Fruit fly (Drosophila melanogaster) whole organism, prepupa: ENCODE data around the gene CG33791.

ENCODE experiments used
- Blimp-1 ChIP-seq: fragments of 200-800 bp; sonication (Bioruptor generic); optimal IDR thresholded peaks from 3 replicates; lab custom pipeline; 2017; ENCODE audit warnings: missing biosample characterization, missing genetic modification characterization, mild to moderate bottlenecking, moderate library complexity, missing genetic modification reagents
- CG10631 ChIP-seq: fragments of 200-800 bp; sonication (Bioruptor generic); optimal IDR thresholded peaks from 2 replicates; lab custom pipeline; 2016; ENCODE audit warnings: missing biosample characterization, missing genetic modification characterization
- CG10669 ChIP-seq: fragments of 200-800 bp; sonication (Bioruptor generic); optimal IDR thresholded peaks from 3 replicates; lab custom pipeline; 2018; ENCODE audit warnings: missing biosample characterization, mild to moderate bottlenecking, missing genetic modification characterization, moderate library complexity
- CG11294 ChIP-seq: fragments of 200-800 bp; sonication (Bioruptor generic); IDR thresholded peaks from 2 replicates; pipeline ENCODE4 v1.3.6; 2022; ENCODE audit warnings: missing biosample characterization, missing genetic modification characterization
- CG11902 ChIP-seq: fragments of 200-800 bp; sonication (Bioruptor generic); optimal IDR thresholded peaks from 3 replicates; lab custom pipeline; 2016; ENCODE audit warnings: missing biosample characterization, missing genetic modification characterization
- CG15336 ChIP-seq: fragments of 200-800 bp; sonication (Bioruptor generic); IDR thresholded peaks from 2 replicates; pipeline ENCODE4 v1.3.6; 2022; ENCODE audit warnings: missing biosample characterization, missing genetic modification characterization
- CG1621 ChIP-seq: fragments of 200-800 bp; sonication (Bioruptor generic); optimal IDR thresholded peaks from 3 replicates; lab custom pipeline; 2018; ENCODE audit warnings: missing biosample characterization, mild to moderate bottlenecking, missing genetic modification characterization
- CG16779 ChIP-seq: fragments of 200-800 bp; sonication (Bioruptor generic); optimal IDR thresholded peaks from 3 replicates; lab custom pipeline; 2017; ENCODE audit warnings: missing biosample characterization, mild to moderate bottlenecking, missing genetic modification characterization
- CG3032 ChIP-seq: fragments of 200-800 bp; optimal IDR thresholded peaks from 2 replicates; lab custom pipeline; 2019; ENCODE audit warnings: missing biosample characterization, mild to moderate bottlenecking, missing genetic modification characterization, moderate library complexity
- CG31627 ChIP-seq: fragments of 200-800 bp; sonication (Bioruptor generic); optimal IDR thresholded peaks from 3 replicates; lab custom pipeline; 2016; ENCODE audit warnings: missing biosample characterization, missing genetic modification characterization
- CG32006 ChIP-seq: fragments of 200-800 bp; sonication (Bioruptor generic); optimal IDR thresholded peaks from 3 replicates; lab custom pipeline; 2017; ENCODE audit warnings: missing biosample characterization, mild to moderate bottlenecking, missing genetic modification characterization
- CG34406 ChIP-seq: fragments of 200-800 bp; sonication (Bioruptor generic); optimal IDR thresholded peaks from 3 replicates; lab custom pipeline; 2016; ENCODE audit warnings: missing biosample characterization, missing genetic modification characterization
- CG3919 ChIP-seq: fragments of 200-800 bp; sonication (Bioruptor generic); optimal IDR thresholded peaks from 3 replicates; lab custom pipeline; 2016; ENCODE audit warnings: missing biosample characterization, missing genetic modification characterization
- CG4318 ChIP-seq: fragments of 200-800 bp; sonication (Bioruptor generic); optimal IDR thresholded peaks from 3 replicates; lab custom pipeline; 2017; ENCODE audit warnings: missing biosample characterization, mild to moderate bottlenecking, missing genetic modification characterization
- CG6163 ChIP-seq: fragments of 200-800 bp; sonication (Bioruptor generic); IDR thresholded peaks from 3 replicates; pipeline ENCODE4 v1.3.6; 2022; ENCODE audit warnings: missing biosample characterization, missing genetic modification characterization
- CG6276 ChIP-seq: fragments of 200-800 bp; sonication (Bioruptor generic); optimal IDR thresholded peaks from 2 replicates; lab custom pipeline; 2017; ENCODE audit warnings: missing biosample characterization, mild to moderate bottlenecking, missing genetic modification characterization
- CG6792 ChIP-seq: fragments of 200-800 bp; sonication (Bioruptor generic); optimal IDR thresholded peaks from 3 replicates; lab custom pipeline; 2016; ENCODE audit warnings: missing biosample characterization, missing genetic modification characterization
- CG6808 ChIP-seq: fragments of 200-800 bp; sonication (Bioruptor generic); optimal IDR thresholded peaks from 3 replicates; lab custom pipeline; 2017; ENCODE audit warnings: missing biosample characterization, missing genetic modification characterization, mild to moderate bottlenecking, moderate library complexity, missing genetic modification reagents
- CG6854 ChIP-seq: fragments of 200-800 bp; sonication (Bioruptor generic); optimal IDR thresholded peaks from 2 replicates; lab custom pipeline; 2017; ENCODE audit warnings: missing biosample characterization, mild to moderate bottlenecking, missing genetic modification characterization
- CG7368 ChIP-seq: fragments of 200-800 bp; sonication (Bioruptor generic); optimal IDR thresholded peaks from 3 replicates; lab custom pipeline; 2016; ENCODE audit warnings: missing biosample characterization, missing genetic modification characterization
- CG8119 ChIP-seq: fragments of 200-800 bp; sonication (Bioruptor generic); IDR thresholded peaks from 3 replicates; pipeline ENCODE4 v1.3.6; 2022; ENCODE audit warnings: missing biosample characterization, missing genetic modification characterization
- CG8632 ChIP-seq: fragments of 200-800 bp; sonication (Bioruptor generic); optimal IDR thresholded peaks from 3 replicates; lab custom pipeline; 2016; ENCODE audit warnings: missing biosample characterization, missing genetic modification characterization
- CG9139 ChIP-seq: fragments of 200-800 bp; sonication (Bioruptor generic); optimal IDR thresholded peaks from 3 replicates; lab custom pipeline; 2017; ENCODE audit warnings: missing biosample characterization, mild to moderate bottlenecking, missing genetic modification characterization
- Eip78C ChIP-seq: fragments of 200-800 bp; sonication (Bioruptor generic); peaks from one replicate; lab custom pipeline; 2016; ENCODE audit warnings: missing biosample characterization, missing genetic modification characterization
- Eip93F ChIP-seq: fragments of 200-800 bp; sonication (Bioruptor generic); optimal IDR thresholded peaks from 2 replicates; lab custom pipeline; 2016; ENCODE audit warnings: missing biosample characterization, mild to moderate bottlenecking, missing genetic modification characterization
- Ets21C ChIP-seq: fragments of 200-800 bp; sonication (Bioruptor generic); optimal IDR thresholded peaks from 3 replicates; lab custom pipeline; 2016; ENCODE audit warnings: missing biosample characterization, missing genetic modification characterization
- Ets96B ChIP-seq: fragments of 200-800 bp; optimal IDR thresholded peaks from 2 replicates; lab custom pipeline; 2019; ENCODE audit warnings: missing biosample characterization, mild to moderate bottlenecking, missing genetic modification characterization, moderate library complexity
- Gug ChIP-seq: fragments of 200-800 bp; sonication (Bioruptor generic); IDR thresholded peaks from 2 replicates; pipeline ENCODE4 v1.3.6; 2022; ENCODE audit warnings: missing biosample characterization, missing genetic modification characterization
- Hr4 ChIP-seq: fragments of 200-800 bp; sonication (Bioruptor generic); optimal IDR thresholded peaks from 3 replicates; lab custom pipeline; 2016; ENCODE audit warnings: missing biosample characterization, missing genetic modification characterization
- Lpt ChIP-seq: fragments of 200-800 bp; sonication (Bioruptor generic); optimal IDR thresholded peaks from 3 replicates; lab custom pipeline; 2016; ENCODE audit warnings: missing biosample characterization, missing genetic modification characterization
- Met ChIP-seq: fragments of 200-800 bp; sonication (Bioruptor generic); optimal IDR thresholded peaks from 3 replicates; lab custom pipeline; 2016; ENCODE audit warnings: missing biosample characterization, missing genetic modification characterization
- OdsH ChIP-seq: fragments of 200-800 bp; sonication (Bioruptor generic); optimal IDR thresholded peaks from 3 replicates; lab custom pipeline; 2016; ENCODE audit warnings: missing biosample characterization, missing genetic modification characterization
- Smox ChIP-seq: fragments of 200-800 bp; sonication (Bioruptor generic); optimal IDR thresholded peaks from 3 replicates; lab custom pipeline; 2016; ENCODE audit warnings: missing biosample characterization, missing genetic modification characterization
- Sox14 ChIP-seq: fragments of 200-800 bp; sonication (Bioruptor generic); optimal IDR thresholded peaks from 3 replicates; lab custom pipeline; 2016; ENCODE audit warnings: missing biosample characterization, missing genetic modification characterization
- achi ChIP-seq: fragments of 200-800 bp; sonication (Bioruptor generic); optimal IDR thresholded peaks from 3 replicates; lab custom pipeline; 2016; ENCODE audit warnings: missing biosample characterization, missing genetic modification characterization
- acj6 ChIP-seq: fragments of 200-800 bp; sonication (Bioruptor generic); optimal IDR thresholded peaks from 3 replicates; lab custom pipeline; 2016; ENCODE audit warnings: missing biosample characterization, missing genetic modification characterization
- dac ChIP-seq: fragments of 200-800 bp; sonication (Bioruptor generic); optimal IDR thresholded peaks from 2 replicates; lab custom pipeline; 2017; ENCODE audit warnings: missing biosample characterization, mild to moderate bottlenecking, missing genetic modification characterization
- dsx ChIP-seq: fragments of 200-800 bp; optimal IDR thresholded peaks from 3 replicates; lab custom pipeline; 2019; ENCODE audit warnings: missing biosample characterization, mild to moderate bottlenecking, missing genetic modification characterization, moderate library complexity; ENCODE audit not compliant: poor library complexity, severe bottlenecking
- eg ChIP-seq: fragments of 200-800 bp; sonication (Bioruptor generic); IDR thresholded peaks from 3 replicates; pipeline ENCODE4 v1.3.6; 2022; ENCODE audit warnings: missing biosample characterization, missing genetic modification characterization
- fkh ChIP-seq: fragments of 200-800 bp; sonication (Bioruptor generic); optimal IDR thresholded peaks from 3 replicates; lab custom pipeline; 2017; ENCODE audit warnings: missing biosample characterization, mild to moderate bottlenecking, missing genetic modification characterization, moderate library complexity
- lz ChIP-seq: fragments of 200-800 bp; sonication (Bioruptor generic); optimal IDR thresholded peaks from 3 replicates; lab custom pipeline; 2016; ENCODE audit warnings: missing biosample characterization, missing genetic modification characterization
- net ChIP-seq: fragments of 200-800 bp; sonication (Bioruptor generic); optimal IDR thresholded peaks from 3 replicates; lab custom pipeline; 2016; ENCODE audit warnings: missing biosample characterization, missing genetic modification characterization
- salr ChIP-seq, 2 experiments: fragments of 200-800 bp; sonication (Bioruptor generic); optimal IDR thresholded peaks; 3 replicates each; lab custom pipeline; 2016 to 2018; ENCODE audit warnings: missing biosample characterization in 2 of 2, missing genetic modification characterization in 2 of 2, mild to moderate bottlenecking in 1 of 2
- spab ChIP-seq: fragments of 200-800 bp; sonication (Bioruptor generic); optimal IDR thresholded peaks from 2 replicates; lab custom pipeline; 2017; ENCODE audit warnings: missing biosample characterization, mild to moderate bottlenecking, missing genetic modification characterization, missing genetic modification reagents
- svp ChIP-seq: fragments of 200-800 bp; sonication (Bioruptor generic); peaks from one replicate; lab custom pipeline; 2016; ENCODE audit warnings: missing biosample characterization, missing genetic modification characterization
- topi ChIP-seq: fragments of 200-800 bp; sonication (Bioruptor generic); optimal IDR thresholded peaks from 3 replicates; lab custom pipeline; 2016; ENCODE audit warnings: missing biosample characterization, missing genetic modification characterization
- vri ChIP-seq: fragments of 200-800 bp; sonication (Bioruptor generic); optimal IDR thresholded peaks from 3 replicates; lab custom pipeline; 2016; ENCODE audit warnings: missing biosample characterization, mild to moderate bottlenecking, missing genetic modification characterization

Gene CG33791

DNA sequence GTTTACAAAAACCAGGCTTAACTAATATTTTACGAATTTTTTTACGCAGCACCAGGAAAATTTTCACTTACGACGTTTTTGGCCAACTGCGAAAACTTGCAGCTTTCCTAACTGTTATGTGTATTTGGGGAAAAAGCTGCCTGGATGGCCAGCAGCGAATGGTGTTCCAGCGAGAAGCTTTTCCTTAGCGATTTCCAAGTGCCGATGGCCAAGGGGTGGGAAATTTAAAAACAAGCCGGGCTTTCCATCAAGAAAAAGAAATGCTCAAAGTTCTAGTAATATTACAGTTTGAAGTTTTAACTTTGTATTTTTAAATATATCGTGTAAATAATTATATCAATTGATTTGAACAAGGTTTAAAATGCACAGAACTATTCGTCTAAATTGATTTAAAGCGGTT is 34.9 kb downstream of the CG33791 start, which contains the start of gene nSyb:
TSS of gene nSyb (minus strand) at position 101 of the 400 bp plus-strand sequence.
- no peak for TF ChIP-seq CG11294 (GFP tag; lab: Robert Waterston, UW)
- no peak for TF ChIP-seq CG10631 (GFP tag; lab: Kevin White, UChicago)
- TF ChIP-seq CG9139: no peak
- TF ChIP-seq Ets21C (GFP tag; lab: Kevin White, UChicago): no peak
- no peak for TF ChIP-seq fkh
- TF ChIP-seq dsx (GFP tag; lab: Kevin White, UChicago): no peak
- TF ChIP-seq dac (GFP tag; lab: Kevin White, UChicago): no peak
- TF ChIP-seq Hr4 (GFP tag; lab: Kevin White, UChicago): no peak
- TF ChIP-seq salr (GFP tag; optimal IDR thresholded peaks at IDR 0.05; lab: Kevin White, UChicago): no peak
- no peak for TF ChIP-seq net (GFP tag; lab: Kevin White, UChicago)
- no peak for TF ChIP-seq CG15336
- no peak for TF ChIP-seq Eip93F (GFP tag; lab: Kevin White, UChicago)

DNA sequence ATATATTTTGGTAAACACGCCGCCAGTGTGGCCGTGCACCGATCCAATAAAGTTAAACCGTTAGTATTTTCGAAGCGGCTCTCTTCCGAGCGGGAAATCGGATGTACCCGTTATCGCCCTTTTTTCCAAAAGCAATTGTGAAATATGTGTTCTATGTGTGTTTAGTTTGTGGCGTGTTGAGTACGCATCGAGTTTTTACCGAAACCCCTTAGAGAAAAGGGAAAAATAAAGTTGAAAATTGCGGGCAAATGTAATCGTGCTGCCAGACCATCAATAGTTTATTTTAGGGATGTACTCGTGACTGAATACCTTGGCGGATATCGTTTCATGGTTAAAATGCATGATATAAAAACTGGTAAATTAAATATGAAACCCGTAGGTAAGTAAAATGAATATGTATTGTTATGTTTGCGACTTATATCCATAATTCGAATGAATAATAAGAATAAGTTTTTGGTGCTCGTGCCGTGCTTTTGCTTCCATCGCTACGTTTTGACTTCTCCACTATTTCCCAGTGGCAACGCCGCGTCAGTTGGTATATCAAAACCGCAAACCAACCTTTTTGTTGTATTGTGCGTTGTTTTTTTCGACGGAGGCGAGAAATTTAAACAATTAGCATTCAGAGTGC is 36.5 kb downstream of the CG33791 start, which contains the start of the genes Mettl2 and Bgb:
TSS of gene Mettl2 (minus strand) at position 51 of the 628 bp plus-strand sequence.
TSS of gene Bgb (plus strand) at position 527 of the 628 bp plus-strand sequence.
- peak; percentile 47 for TF ChIP-seq CG1621
- TF ChIP-seq CG10631 (GFP tag; lab: Kevin White, UChicago): peak; percentile 83
- no peak for TF ChIP-seq CG4318
- TF ChIP-seq net (GFP tag; lab: Kevin White, UChicago): no peak
- TF ChIP-seq CG34406 (GFP tag; lab: Kevin White, UChicago): peak; percentile 58
- TF ChIP-seq svp (GFP tag; lab: Kevin White, UChicago): no peak
- peak; percentile 42 for TF ChIP-seq dac (GFP tag; lab: Kevin White, UChicago)
- TF ChIP-seq CG15336: no peak
- TF ChIP-seq CG32006: peak; percentile 72
- peak; percentile 53 for TF ChIP-seq CG8119
- no peak for TF ChIP-seq Eip78C
- TF ChIP-seq Blimp-1: no peak
- no peak for TF ChIP-seq CG16779 (tag; lab: Kevin White, UChicago)
- no peak for TF ChIP-seq OdsH (GFP tag; lab: Kevin White, UChicago)
- peak; percentile 82 for TF ChIP-seq acj6 (GFP tag; lab: Kevin White, UChicago)
- TF ChIP-seq eg (GFP tag; lab: Robert Waterston, UW): peak; percentile 73; the same call in 2 of the 3 replicates
- TF ChIP-seq CG6276 (GFP tag; lab: Kevin White, UChicago): no peak
- peak; percentile 75 for TF ChIP-seq CG6792 (GFP tag; lab: Kevin White, UChicago)
- TF ChIP-seq CG10669 (GFP tag; lab: Kevin White, UChicago): no peak
- TF ChIP-seq vri: no peak
- TF ChIP-seq dsx (GFP tag; lab: Kevin White, UChicago): no peak
- peak; percentile 81 for TF ChIP-seq CG3032 (tag; lab: Kevin White, UChicago)
- TF ChIP-seq Gug: peak; percentile 68; the same call in 1 of the 2 replicates
- TF ChIP-seq CG6854 (GFP tag; lab: Kevin White, UChicago): no peak
- TF ChIP-seq CG7368: peak; percentile 40
- peak; percentile 6 for TF ChIP-seq CG9139
- TF ChIP-seq topi (GFP tag; lab: Kevin White, UChicago): peak; percentile 80
- TF ChIP-seq Lpt (GFP tag; lab: Kevin White, UChicago): no peak
- peak; percentile 73 for TF ChIP-seq achi (GFP tag; lab: Kevin White, UChicago)
- peak; percentile 63 for TF ChIP-seq Ets96B (tag; lab: Kevin White, UChicago)
- no peak for TF ChIP-seq Met
- no peak for TF ChIP-seq CG6808 (GFP tag; lab: Kevin White, UChicago)
- peak; percentile 51 for TF ChIP-seq CG8632 (GFP tag; lab: Kevin White, UChicago)
- no peak for TF ChIP-seq spab (GFP tag; lab: Kevin White, UChicago)
- TF ChIP-seq CG3919 (GFP tag; lab: Kevin White, UChicago): peak; percentile 74
- peak; percentile 89 for TF ChIP-seq lz
- peak in 1 of 2 experiments; percentile 29 for TF ChIP-seq salr (GFP tag; optimal IDR thresholded peaks at IDR 0.05; lab: Kevin White, UChicago)
- peak; percentile 73 for TF ChIP-seq Smox
- no peak for TF ChIP-seq Eip93F (GFP tag; lab: Kevin White, UChicago)
- peak; percentile 85 for TF ChIP-seq Ets21C (GFP tag; lab: Kevin White, UChicago)
- TF ChIP-seq Sox14: peak; percentile 78
- TF ChIP-seq CG11294 (GFP tag; lab: Robert Waterston, UW): peak; percentile 54; the same call in 1 of the 2 replicates
- peak; percentile 83 for TF ChIP-seq CG6163 (GFP tag; lab: Robert Waterston, UW)
- peak; percentile 90 for TF ChIP-seq CG31627 (GFP tag; lab: Kevin White, UChicago)
- peak; percentile 79 for TF ChIP-seq CG11902 (GFP tag; lab: Kevin White, UChicago)
